Fruit fly (Drosophila melanogaster) whole organism, embryonic: ENCODE data around the gene geko.
A peak's percentile ranks its signal among the peaks of the same experiment; 100 is the strongest.

ENCODE experiments used
- ATbp ChIP-seq: fragments of 200-800 bp; sonication (Bioruptor generic); optimal IDR thresholded peaks from 2 replicates; lab custom pipeline; 2017; ENCODE audit warnings: missing biosample characterization, mild to moderate bottlenecking, missing genetic modification characterization, missing genetic modification reagents
- B-H1 ChIP-seq: fragments of 200-800 bp; sonication (Bioruptor generic); IDR thresholded peaks from 3 replicates; pipeline ENCODE4 v1.3.6; 2022; ENCODE audit warnings: missing biosample characterization, missing genetic modification characterization
- Bteb2 ChIP-seq: fragments of 200-800 bp; sonication (Bioruptor generic); optimal IDR thresholded peaks from 2 replicates; lab custom pipeline; 2016; ENCODE audit warnings: missing biosample characterization, missing genetic modification characterization
- CG11093 ChIP-seq: fragments of 200-800 bp; sonication (Bioruptor generic); IDR thresholded peaks from 3 replicates; pipeline ENCODE4 v1.3.6; 2022; ENCODE audit warnings: missing biosample characterization, missing genetic modification characterization
- CG11504 ChIP-seq: fragments of 200-800 bp; sonication (Bioruptor generic); optimal IDR thresholded peaks from 3 replicates; lab custom pipeline; 2019; ENCODE audit warnings: missing biosample characterization, mild to moderate bottlenecking, missing genetic modification characterization, moderate library complexity
- CG14667 ChIP-seq: fragments of 200-800 bp; sonication (Bioruptor generic); IDR thresholded peaks from 2 replicates; pipeline ENCODE4 v1.3.6; 2022; ENCODE audit warnings: missing biosample characterization, missing genetic modification characterization
- CG18476 ChIP-seq: fragments of 200-800 bp; sonication (Bioruptor generic); optimal IDR thresholded peaks from 2 replicates; lab custom pipeline; 2016; ENCODE audit warnings: missing biosample characterization, mild to moderate bottlenecking, missing genetic modification characterization
- CG18599 ChIP-seq: fragments of 200-800 bp; sonication (Bioruptor generic); optimal IDR thresholded peaks from 3 replicates; lab custom pipeline; 2017; ENCODE audit warnings: missing biosample characterization, missing genetic modification characterization, mild to moderate bottlenecking, moderate library complexity, missing genetic modification reagents
- CG2129 ChIP-seq: fragments of 200-800 bp; sonication (Bioruptor generic); IDR thresholded peaks from 2 replicates; pipeline ENCODE4 v1.3.6; 2022; ENCODE audit warnings: missing biosample characterization, missing genetic modification characterization; ENCODE audit not compliant: partially characterized antibody
- CG30020 ChIP-seq: fragments of 200-800 bp; optimal IDR thresholded peaks from 2 replicates; lab custom pipeline; 2019; ENCODE audit warnings: missing biosample characterization, mild to moderate bottlenecking, missing genetic modification characterization, moderate library complexity
- CG32772 ChIP-seq: fragments of 200-800 bp; sonication (Bioruptor generic); IDR thresholded peaks from 2 replicates; pipeline ENCODE4 v1.3.6; 2022; ENCODE audit warnings: missing biosample characterization, missing genetic modification characterization
- CG4730 ChIP-seq: fragments of 200-800 bp; sonication (Bioruptor generic); IDR thresholded peaks from 2 replicates; pipeline ENCODE4 v1.3.6; 2022; ENCODE audit warnings: missing biosample characterization, missing genetic modification characterization
- CG4854 ChIP-seq: fragments of 200-800 bp; sonication (Bioruptor generic); optimal IDR thresholded peaks from 2 replicates; lab custom pipeline; 2016; ENCODE audit warnings: missing biosample characterization, missing genetic modification characterization, inconsistent platforms
- CG6654 ChIP-seq: fragments of 200-800 bp; sonication (Bioruptor generic); optimal IDR thresholded peaks from 2 replicates; lab custom pipeline; 2017; ENCODE audit warnings: missing biosample characterization, mild to moderate bottlenecking, missing genetic modification characterization
- CG8478 ChIP-seq: fragments of >200 bp; optimal IDR thresholded peaks from 2 replicates; lab custom pipeline; 2018
- Camta ChIP-seq: fragments of 200-800 bp; sonication (Bioruptor generic); optimal IDR thresholded peaks from 2 replicates; lab custom pipeline; 2016; ENCODE audit warnings: missing biosample characterization, missing genetic modification characterization
- H2.0 ChIP-seq: fragments of 200-800 bp; sonication (Bioruptor generic); IDR thresholded peaks from 2 replicates; pipeline ENCODE4 v1.3.6; 2022; ENCODE audit warnings: missing biosample characterization, missing genetic modification characterization
- HLH3B ChIP-seq: fragments of 200-800 bp; sonication (Bioruptor generic); IDR thresholded peaks from 2 replicates; pipeline ENCODE4 v1.3.6; 2022; ENCODE audit warnings: missing biosample characterization, missing genetic modification characterization
- HLH4C ChIP-seq: fragments of 200-800 bp; sonication (Bioruptor generic); IDR thresholded peaks from 3 replicates; pipeline ENCODE4 v1.3.6; 2022; ENCODE audit warnings: missing biosample characterization, missing genetic modification characterization; ENCODE audit not compliant: partially characterized antibody
- Hand ChIP-seq: fragments of 200-800 bp; sonication (Bioruptor generic); optimal IDR thresholded peaks from 2 replicates; lab custom pipeline; 2017; ENCODE audit warnings: mild to moderate bottlenecking, missing biosample characterization, missing genetic modification reagents, missing genetic modification characterization
- Hmx ChIP-seq: fragments of 200-800 bp; sonication (Bioruptor generic); optimal IDR thresholded peaks from 2 replicates; lab custom pipeline; 2016; ENCODE audit warnings: missing biosample characterization, missing genetic modification characterization
- Hr51 ChIP-seq, 2 experiments: fragments of 200-800 bp; sonication (Bioruptor generic); optimal IDR thresholded peaks; 2 replicates in 1 of 2; 3 replicates in 1 of 2; lab custom pipeline; 2016 to 2018; ENCODE audit warnings: missing biosample characterization in 2 of 2, missing genetic modification characterization in 2 of 2, mild to moderate bottlenecking in 1 of 2, moderate library complexity in 1 of 2
- Lhr ChIP-seq: fragments of 200-800 bp; sonication (Bioruptor generic); optimal IDR thresholded peaks from 3 replicates; lab custom pipeline; 2017; ENCODE audit warnings: mild to moderate bottlenecking, missing biosample characterization, missing genetic modification reagents, missing genetic modification characterization
- Med ChIP-seq: fragments of 200-800 bp; sonication (Bioruptor generic); peaks from one replicate; lab custom pipeline; 2016; ENCODE audit warnings: missing biosample characterization, missing genetic modification characterization, mild to moderate bottlenecking, inconsistent platforms, moderate library complexity
- Nf-YB ChIP-seq: fragments of 200-800 bp; sonication (Bioruptor generic); optimal IDR thresholded peaks from 3 replicates; lab custom pipeline; 2019; ENCODE audit warnings: missing biosample characterization, mild to moderate bottlenecking, missing genetic modification characterization, moderate library complexity
- Oli ChIP-seq: fragments of 200-800 bp; sonication (Bioruptor generic); optimal IDR thresholded peaks from 2 replicates; lab custom pipeline; 2018; ENCODE audit warnings: missing biosample characterization, mild to moderate bottlenecking, missing genetic modification characterization, moderate library complexity
- Optix ChIP-seq: fragments of 200-800 bp; sonication (Bioruptor generic); IDR thresholded peaks from 3 replicates; pipeline ENCODE4 v1.3.6; 2022; ENCODE audit warnings: missing biosample characterization, missing genetic modification characterization
- ab ChIP-seq: fragments of 200-800 bp; sonication (Bioruptor generic); optimal IDR thresholded peaks from 2 replicates; lab custom pipeline; 2016; ENCODE audit warnings: missing biosample characterization, missing genetic modification characterization
- amos ChIP-seq: fragments of 200-800 bp; sonication (Bioruptor generic); IDR thresholded peaks from 2 replicates; pipeline ENCODE4 v1.3.6; 2022; ENCODE audit warnings: missing biosample characterization, missing genetic modification characterization; ENCODE audit not compliant: partially characterized antibody
- cad ChIP-seq: fragments of >200 bp; optimal IDR thresholded peaks from 2 replicates; lab custom pipeline; 2017; ENCODE audit warnings: missing biosample characterization, missing genetic modification characterization
- cato ChIP-seq: fragments of 200-800 bp; sonication (Bioruptor generic); optimal IDR thresholded peaks from 2 replicates; lab custom pipeline; 2016; ENCODE audit warnings: missing biosample characterization, missing genetic modification characterization, borderline replicate concordance
- ci ChIP-seq: fragments of 200-800 bp; sonication (Bioruptor generic); IDR thresholded peaks from 3 replicates; pipeline ENCODE4 v1.3.6; 2022; ENCODE audit warnings: missing biosample characterization, missing genetic modification characterization
- crp ChIP-seq, 2 experiments: fragments of 200-800 bp; sonication (Bioruptor generic); optimal IDR thresholded peaks; 2 replicates in 1 of 2; 3 replicates in 1 of 2; lab custom pipeline; 2017; ENCODE audit warnings: missing biosample characterization in 2 of 2, missing genetic modification characterization in 2 of 2, mild to moderate bottlenecking in 1 of 2, moderate library complexity in 1 of 2
- emc ChIP-seq: fragments of 200-800 bp; sonication (Bioruptor generic); optimal IDR thresholded peaks from 2 replicates; lab custom pipeline; 2016; ENCODE audit warnings: missing biosample characterization, missing genetic modification characterization
- ems ChIP-seq: fragments of 200-800 bp; sonication (Bioruptor generic); optimal IDR thresholded peaks from 3 replicates; lab custom pipeline; 2016; ENCODE audit warnings: missing biosample characterization, missing genetic modification characterization
- fd96Cb ChIP-seq: fragments of 200-800 bp; sonication (Bioruptor generic); optimal IDR thresholded peaks from 2 replicates; lab custom pipeline; 2018; ENCODE audit warnings: missing biosample characterization, mild to moderate bottlenecking, missing genetic modification characterization, moderate library complexity
- fru ChIP-seq: fragments of >200 bp; optimal IDR thresholded peaks from 2 replicates; lab custom pipeline; 2017
- gcm ChIP-seq: fragments of 200-800 bp; sonication (Bioruptor generic); optimal IDR thresholded peaks from 2 replicates; lab custom pipeline; 2019; ENCODE audit warnings: missing biosample characterization, mild to moderate bottlenecking, missing genetic modification characterization, moderate library complexity
- grau ChIP-seq: fragments of 200-800 bp; optimal IDR thresholded peaks from 3 replicates; lab custom pipeline; 2019; ENCODE audit warnings: missing biosample characterization, mild to moderate bottlenecking, missing genetic modification characterization, moderate library complexity
- jigr1 ChIP-seq: fragments of 200-800 bp; sonication (Bioruptor generic); IDR thresholded peaks from 3 replicates; pipeline ENCODE4 v1.3.6; 2022; ENCODE audit warnings: missing biosample characterization, missing genetic modification characterization
- ken ChIP-seq: fragments of 200-800 bp; sonication (Bioruptor generic); IDR thresholded peaks from 3 replicates; pipeline ENCODE4 v1.3.6; 2022; ENCODE audit warnings: missing biosample characterization, missing genetic modification characterization
- klu ChIP-seq: fragments of 200-800 bp; sonication (Bioruptor generic); IDR thresholded peaks from 2 replicates; pipeline ENCODE4 v1.3.6; 2022; ENCODE audit warnings: missing biosample characterization, missing genetic modification characterization
- lmd ChIP-seq: fragments of 200-800 bp; sonication (Bioruptor generic); IDR thresholded peaks from 2 replicates; pipeline ENCODE4 v1.3.6; 2022; ENCODE audit warnings: missing biosample characterization, missing genetic modification characterization
- oc ChIP-seq: fragments of 200-800 bp; sonication (Bioruptor generic); optimal IDR thresholded peaks from 2 replicates; lab custom pipeline; 2018; ENCODE audit warnings: missing biosample characterization, mild to moderate bottlenecking, missing genetic modification characterization, moderate library complexity
- row ChIP-seq: fragments of 200-800 bp; sonication (Bioruptor generic); IDR thresholded peaks from 3 replicates; pipeline ENCODE4 v1.3.6; 2022; ENCODE audit warnings: missing biosample characterization, missing genetic modification characterization
- tap ChIP-seq: fragments of 200-800 bp; optimal IDR thresholded peaks from 3 replicates; lab custom pipeline; 2019; ENCODE audit warnings: missing biosample characterization, mild to moderate bottlenecking, missing genetic modification characterization, moderate library complexity
- tx ChIP-seq: fragments of 200-800 bp; sonication (Bioruptor generic); optimal IDR thresholded peaks from 2 replicates; lab custom pipeline; 2016; ENCODE audit warnings: missing biosample characterization, missing genetic modification characterization
- zen2 ChIP-seq: fragments of 200-800 bp; sonication (Bioruptor generic); IDR thresholded peaks from 3 replicates; pipeline ENCODE4 v1.3.6; 2022; ENCODE audit warnings: missing biosample characterization, missing genetic modification characterization; ENCODE audit not compliant: partially characterized antibody
- zfh2 ChIP-seq: fragments of 200-800 bp; sonication (Bioruptor generic); optimal IDR thresholded peaks from 2 replicates; lab custom pipeline; 2016; ENCODE audit warnings: missing biosample characterization, missing genetic modification characterization

Gene geko

dm6 chr3L:18114038-18114926 is 24.9 kb upstream of the geko start (continued):
- TF ChIP-seq Med (GFP tag; lab: Kevin White, UChicago) (peak; percentile 92), Camta (GFP tag; lab: Kevin White, UChicago) (peak; percentile 22), ATbp (GFP tag; lab: Kevin White, UChicago) (no peak), Nf-YB (GFP tag; lab: Kevin White, UChicago) (peak; percentile 15), HLH3B (GFP tag; lab: Robert Waterston, UW) (peak; percentile 50; the same call in 1 of the 2 replicates), CG11504 (tag; lab: Kevin White, UChicago) (peak; percentile 73), CG4730 (GFP tag; lab: Robert Waterston, UW) (peak; percentile 39; the same call in 1 of the 2 replicates), HLH4C (GFP tag; lab: Robert Waterston, UW) (peak; percentile 15; the same call in 1 of the 3 replicates), fd96Cb (tag; lab: Kevin White, UChicago) (peak; percentile 53), Hr51 (GFP tag; optimal IDR thresholded peaks at IDR 0.05; lab: Kevin White, UChicago) (peak in 1 of 2 experiments; percentile 82), emc (GFP tag; lab: Kevin White, UChicago) (no peak), CG11093 (no peak), CG32772 (GFP tag; lab: Robert Waterston, UW) (no peak), CG2129 (no peak), CG18599 (GFP tag; lab: Kevin White, UChicago) (peak; percentile 79), row (no peak; the same call in 1 of the 3 replicates), ken (GFP tag; lab: Robert Waterston, UW) (0 out of 3 replicates have a peak, but pooled peaks have one; percentile 15), CG30020 (no peak), klu (GFP tag; lab: Robert Waterston, UW) (no peak), Bteb2 (GFP tag; lab: Kevin White, UChicago) (no peak), CG4854 (GFP tag; lab: Kevin White, UChicago) (no peak), fru (lab: Kevin White, UChicago) (no peak), CG14667 (GFP tag; lab: Robert Waterston, UW) (0 out of 2 replicates have a peak, but pooled peaks have one; percentile 6), amos (no peak; the same call in 1 of the 2 replicates), oc (tag; lab: Kevin White, UChicago) (no peak), Hmx (GFP tag; lab: Kevin White, UChicago) (no peak), B-H1 (no peak), gcm (GFP tag; lab: Kevin White, UChicago) (peak; percentile 31), ems (GFP tag; lab: Kevin White, UChicago) (peak; percentile 3), grau (tag; lab: Kevin White, UChicago) (peak; percentile 62), tap (tag; lab: Kevin White, UChicago) (peak; percentile 61), tx (GFP tag; lab: Kevin White, UChicago) (no peak), zen2 (GFP tag; lab: Robert Waterston, UW) (no peak), ab (GFP tag; lab: Kevin White, UChicago) (no peak), Optix (GFP tag; lab: Robert Waterston, UW) (no peak; the same call in 2 of the 3 replicates), Oli (tag; lab: Kevin White, UChicago) (peak; percentile 66), jigr1 (GFP tag; lab: Robert Waterston, UW) (no peak), crp (GFP tag; optimal IDR thresholded peaks at IDR 0.05; lab: Kevin White, UChicago) (no peak), CG8478 (lab: Kevin White, UChicago) (no peak), Lhr (GFP tag; lab: Kevin White, UChicago) (peak; percentile 8), H2.0 (GFP tag; lab: Robert Waterston, UW) (peak; percentile 52), ci (GFP tag; lab: Robert Waterston, UW) (no peak; the same call in 1 of the 3 replicates), lmd (no peak; the same call in none of the 2 replicates), CG18476 (no peak), Hand (GFP tag; lab: Kevin White, UChicago) (no peak), cato (GFP tag; lab: Kevin White, UChicago) (no peak), cad (GFP tag; lab: Kevin White, UChicago) (no peak), CG6654 (GFP tag; lab: Kevin White, UChicago) (no peak), zfh2 (GFP tag; lab: Kevin White, UChicago) (no peak)
